Fruit fly (Drosophila melanogaster): Measurements from ENCODE around the gene Inx2.
A peak's percentile ranks its signal among the peaks of the same experiment; 100 is the strongest.

The Inx2 gene

DNA sequence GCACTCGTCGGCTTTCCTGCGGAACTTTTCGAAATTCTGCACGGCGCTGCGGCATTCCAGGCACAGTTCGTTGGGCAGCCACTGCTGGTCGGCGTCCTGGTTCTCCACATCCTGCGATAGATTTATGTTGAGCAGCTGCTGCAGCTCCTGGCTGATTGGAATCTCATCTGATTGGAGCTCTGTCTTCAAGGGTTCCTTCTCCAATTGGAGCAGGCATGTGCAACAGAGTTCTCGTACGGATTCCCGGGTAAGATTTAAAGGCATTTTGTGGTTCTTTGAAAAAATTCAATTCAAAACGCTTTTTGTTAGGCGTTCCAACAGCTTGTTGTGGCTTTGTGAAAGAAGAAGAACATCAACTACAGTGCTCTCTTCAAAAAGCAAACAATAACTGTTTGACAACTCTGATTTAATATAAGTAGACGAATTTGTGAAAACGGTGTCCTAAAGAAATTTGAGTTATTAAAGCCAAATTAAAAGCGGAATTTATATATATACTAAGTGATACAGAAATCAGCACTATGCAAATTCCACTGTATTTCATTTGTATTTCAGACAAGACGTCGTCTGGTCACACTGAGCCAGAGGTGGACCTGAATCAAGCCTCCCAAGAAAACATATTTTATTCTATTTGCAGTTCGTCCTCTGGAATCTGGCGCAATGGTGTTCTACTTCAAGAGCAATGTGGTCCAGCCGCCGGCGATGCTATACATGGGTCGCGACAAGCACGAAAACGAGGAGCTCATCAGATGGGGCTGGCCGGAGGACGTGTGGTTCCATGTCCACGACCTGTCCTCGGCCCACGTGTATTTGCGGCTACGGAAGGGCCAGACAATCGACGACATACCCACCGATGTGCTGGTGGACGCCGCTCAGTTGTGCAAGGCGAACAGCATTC is 15.1 kb downstream of the Inx2 start, which contains the start of the genes CG3032 and CG4593 (continued):
- TF ChIP-seq sd (tag; optimal IDR thresholded peaks at IDR 0.05) (peak; percentile 94), fru (optimal IDR thresholded peaks at IDR 0.05) (no peak), Myb (GFP tag; optimal IDR thresholded peaks at IDR 0.05) (peak; percentile 45), Trl (optimal IDR thresholded peaks at IDR 0.05) (no peak), Trl (GFP tag; optimal IDR thresholded peaks at IDR 0.05) (peak; percentile 80), danr (GFP tag; IDR thresholded peaks at IDR 0.05) (peak; percentile 70), CG31365 (tag; optimal IDR thresholded peaks at IDR 0.05) (peak; percentile 29), CG1647 (GFP tag; optimal IDR thresholded peaks at IDR 0.05) (peak; percentile 66), maf-S (GFP tag; optimal IDR thresholded peaks at IDR 0.05) (peak; percentile 57), knrl (GFP tag; IDR thresholded peaks at IDR 0.05; ENCODE audit: partially characterized antibody) (peak; percentile 28; the same call in 1 of the 3 replicates), ewg (GFP tag; optimal IDR thresholded peaks at IDR 0.05) (peak; percentile 47), CG10147 (GFP tag; optimal IDR thresholded peaks at IDR 0.05) (peak; percentile 67), CG6854 (GFP tag; optimal IDR thresholded peaks at IDR 0.05) (peak; percentile 35), trh (GFP tag; optimal IDR thresholded peaks at IDR 0.05) (peak; percentile 1), NfI (GFP tag; optimal IDR thresholded peaks at IDR 0.05) (peak; percentile 80), cad (GFP tag; optimal IDR thresholded peaks at IDR 0.05) (no peak), CG7928 (GFP tag; optimal IDR thresholded peaks at IDR 0.05) (peak; percentile 47), Lhr (GFP tag; optimal IDR thresholded peaks at IDR 0.05) (peak; percentile 35), sr (GFP tag; IDR thresholded peaks at IDR 0.05) (0 out of 3 replicates have a peak, but pooled peaks have one; percentile 27), da (GFP tag; optimal IDR thresholded peaks at IDR 0.05) (no peak), CG2202 (tag; optimal IDR thresholded peaks at IDR 0.05) (peak; percentile 43), Fer3 (tag; optimal IDR thresholded peaks at IDR 0.05) (peak; percentile 82), NFAT (GFP tag; IDR thresholded peaks at IDR 0.05) (peak; percentile 94), corto (GFP tag; optimal IDR thresholded peaks at IDR 0.05) (no peak), CG6654 (GFP tag; optimal IDR thresholded peaks at IDR 0.05) (peak; percentile 44), CG7786 (GFP tag; optimal IDR thresholded peaks at IDR 0.05) (peak; percentile 72), disco-r (GFP tag; optimal IDR thresholded peaks at IDR 0.05) (no peak), CG3065 (GFP tag; optimal IDR thresholded peaks at IDR 0.05) (no peak), Sry-β (GFP tag; optimal IDR thresholded peaks at IDR 0.05) (no peak), zen (tag; optimal IDR thresholded peaks at IDR 0.05) (peak; percentile 69), CG7271 (tag; optimal IDR thresholded peaks at IDR 0.05) (no peak), CG14860 (GFP tag; IDR thresholded peaks at IDR 0.05; ENCODE audit: partially characterized antibody) (no peak), rib (GFP tag; IDR thresholded peaks at IDR 0.05) (peak; percentile 81), Oaz (GFP tag; IDR thresholded peaks at IDR 0.05) (peak; percentile 78), prd (optimal IDR thresholded peaks at IDR 0.05) (no peak), prd (GFP tag; IDR thresholded peaks at IDR 0.05) (peak; percentile 94), CG12071 (GFP tag; optimal IDR thresholded peaks at IDR 0.05) (peak; percentile 70), CG16813 (GFP tag; IDR thresholded peaks at IDR 0.05; ENCODE audit: partially characterized antibody) (no peak), CG15479 (GFP tag; optimal IDR thresholded peaks at IDR 0.05) (no peak), CG12299 (tag; optimal IDR thresholded peaks at IDR 0.05) (peak; percentile 62), ATbp (GFP tag; optimal IDR thresholded peaks at IDR 0.05) (peak; percentile 63), CG15696 (tag; optimal IDR thresholded peaks at IDR 0.05) (peak; percentile 37), CG4854 (GFP tag; optimal IDR thresholded peaks at IDR 0.05) (peak; percentile 61), HLH3B (GFP tag; IDR thresholded peaks at IDR 0.05) (peak; percentile 88), CG12236 (GFP tag; optimal IDR thresholded peaks at IDR 0.05) (peak; percentile 4), gem (tag; optimal IDR thresholded peaks at IDR 0.05) (peak; percentile 89), CG17361 (GFP tag; IDR thresholded peaks at IDR 0.05) (peak; percentile 81), Meics (GFP tag; optimal IDR thresholded peaks at IDR 0.05) (peak; percentile 82), Atf3 (GFP tag; optimal IDR thresholded peaks at IDR 0.05) (peak; percentile 34)
